Worm (Caenorhabditis elegans) whole organism, L1 larva: Measurements from ENCODE around the gene C06E2.5.

Experiments
- ceh-63 ChIP-seq: fragments of 200-800 bp; sonication (Bioruptor generic); optimal IDR thresholded peaks from 2 replicates; lab custom pipeline; 2018; ENCODE audit warnings: mild to moderate bottlenecking, missing genetic modification characterization, missing compliant biosample characterization
- efl-1 ChIP-seq, 4 experiments: fragments of 150-350 bp; optimal IDR thresholded peaks in 3 of 4; peaks in 1 of 4; 1 replicate in 1 of 4; 2 replicates in 3 of 4; lab custom pipeline; 2014; ENCODE audit warnings: missing biosample characterization in 2 of 4, missing genetic modification characterization in 2 of 4, missing genetic modification reagents in 2 of 4
- ets-5 ChIP-seq: fragments of 200-800 bp; sonication (Bioruptor generic); IDR thresholded peaks from 2 replicates; pipeline ENCODE4 v1.3.6; 2022; ENCODE audit warnings: missing genetic modification characterization, missing compliant biosample characterization
- jun-1 ChIP-seq: fragments of 150-350 bp; optimal IDR thresholded peaks from 2 replicates; lab custom pipeline; 2014; ENCODE audit warnings: missing biosample characterization, missing genetic modification reagents, missing genetic modification characterization
- nhr-77 ChIP-seq: fragments of 150-350 bp; optimal IDR thresholded peaks from 2 replicates; lab custom pipeline; 2014; ENCODE audit warnings: missing biosample characterization, missing genetic modification characterization
- nhr-85 ChIP-seq: sonication (generic microtip); peaks from one replicate; lab custom pipeline; 2016; ENCODE audit warnings: missing genetic modification characterization, inconsistent platforms, missing compliant biosample characterization
- rnt-1 ChIP-seq: sonication (generic microtip); optimal IDR thresholded peaks from 2 replicates; lab custom pipeline; 2016; ENCODE audit warnings: mild to moderate bottlenecking, missing genetic modification characterization, moderate library complexity, missing compliant biosample characterization
- skn-1 ChIP-seq: fragments of 150-350 bp; optimal IDR thresholded peaks from 2 replicates; lab custom pipeline; 2014; ENCODE audit warnings: missing biosample characterization, missing genetic modification characterization
- sox-4 ChIP-seq: sonication (generic microtip); optimal IDR thresholded peaks from 2 replicates; lab custom pipeline; 2016; ENCODE audit warnings: missing genetic modification characterization, missing compliant biosample characterization
- unc-130 ChIP-seq: fragments of 150-350 bp; optimal IDR thresholded peaks from 2 replicates; lab custom pipeline; 2017; ENCODE audit warnings: missing biosample characterization, missing genetic modification characterization, inconsistent platforms

ce11 chrX:8905089-8905488 lies 47.3 kb upstream of the C06E2.5 start, which contains the start of gene ensh-1:
- TF ChIP-seq rnt-1 (tag; lab: Kevin White, UChicago) (no peak), ceh-63 (GFP tag; lab: Kevin White, UChicago) (no peak), unc-130 (no peak), skn-1 (tag; lab: Kevin White, UChicago) (no peak), nhr-77 (tag; lab: Kevin White, UChicago) (no peak), efl-1 (optimal IDR thresholded peaks at IDR 0.05; lab: Kevin White, UChicago) (no peak), efl-1 (GFP tag; optimal IDR thresholded peaks at IDR 0.05 in 1 of 2; lab: Kevin White, UChicago) (no peak), jun-1 (no peak), sox-4 (tag; lab: Kevin White, UChicago) (no peak), ets-5 (no peak), nhr-85 (tag; lab: Kevin White, UChicago) (no peak)
